Fruit fly (Drosophila melanogaster): Measurements from ENCODE around the gene Dhc93AB.

dm6 chr3R:21045742-21046141 is 3.4 kb upstream of the Dhc93AB start, which contains the start of gene CG31189:
- no peak for TF ChIP-seq Abd-B (GFP tag; optimal IDR thresholded peaks at IDR 0.05)
- TF ChIP-seq ey (GFP tag; optimal IDR thresholded peaks at IDR 0.05) = no peak
- no peak for TF ChIP-seq fru (GFP tag; optimal IDR thresholded peaks at IDR 0.05)
- no peak for TF ChIP-seq psq (GFP tag; optimal IDR thresholded peaks at IDR 0.05)
- TF ChIP-seq Myc (optimal IDR thresholded peaks at IDR 0.05) = no peak
- no peak for TF ChIP-seq N (GFP tag; optimal IDR thresholded peaks at IDR 0.05)
- TF ChIP-seq usp (GFP tag; optimal IDR thresholded peaks at IDR 0.05) = no peak
- no peak for TF ChIP-seq pan (optimal IDR thresholded peaks at IDR 0.05)
- no peak for TF ChIP-seq foxo (GFP tag; optimal IDR thresholded peaks at IDR 0.05)
- no peak for TF ChIP-seq lola (GFP tag; optimal IDR thresholded peaks at IDR 0.05)
- TF ChIP-seq woc (GFP tag; optimal IDR thresholded peaks at IDR 0.05) = no peak
- no peak for TF ChIP-seq jim (GFP tag; optimal IDR thresholded peaks at IDR 0.05)

All from whole organism, wandering third instar larva.